Worm (Caenorhabditis elegans) whole organism, early embryonic: Measurements from ENCODE around the gene Y69E1A.4.

Source experiments
- pes-1 ChIP-seq: fragments of 200-800 bp; sonication (Bioruptor generic); IDR thresholded peaks from 2 replicates; pipeline ENCODE4 v1.3.6; 2022; ENCODE audit warnings: missing genetic modification reagents, missing genetic modification characterization, missing compliant biosample characterization
- sea-1 ChIP-seq: fragments of 200-800 bp; sonication (Bioruptor generic); conservative IDR thresholded peaks from 2 replicates; pipeline ENCODE4 v1.3.6; 2022; ENCODE audit warnings: missing genetic modification characterization, missing compliant biosample characterization

ce11 chrIV:10970333-10970732, 15.3 kb downstream of the Y69E1A.4 start:
- no peak for TF ChIP-seq sea-1 (GFP tag; lab: Robert Waterston, UW)
- no peak for TF ChIP-seq pes-1 (GFP tag; lab: Robert Waterston, UW)
